Worm (Caenorhabditis elegans) whole organism, early embryonic: ENCODE data around the gene ufl-1.

ENCODE experiments used
- F13C5.2 ChIP-seq: sonication (generic microtip); optimal IDR thresholded peaks from 2 replicates; lab custom pipeline; 2017; ENCODE audit warnings: mild to moderate bottlenecking, missing genetic modification characterization, inconsistent platforms, missing compliant biosample characterization
- ama-1 ChIP-seq: fragments of 150-350 bp; optimal IDR thresholded peaks from 2 replicates; lab custom pipeline; 2014
- ets-7 ChIP-seq: sonication (generic microtip); optimal IDR thresholded peaks from 2 replicates; lab custom pipeline; 2016; ENCODE audit warnings: missing genotype, missing genetic modification characterization, missing compliant biosample characterization
- tbx-11 ChIP-seq: fragments of 200-800 bp; sonication (Bioruptor generic); IDR thresholded peaks from 2 replicates; pipeline ENCODE4 v1.3.6; 2022; ENCODE audit warnings: missing genetic modification characterization, missing compliant biosample characterization
- tra-4 ChIP-seq: sonication (generic microtip); optimal IDR thresholded peaks from 2 replicates; lab custom pipeline; 2017; ENCODE audit warnings: missing genetic modification characterization, missing compliant biosample characterization

DNA sequence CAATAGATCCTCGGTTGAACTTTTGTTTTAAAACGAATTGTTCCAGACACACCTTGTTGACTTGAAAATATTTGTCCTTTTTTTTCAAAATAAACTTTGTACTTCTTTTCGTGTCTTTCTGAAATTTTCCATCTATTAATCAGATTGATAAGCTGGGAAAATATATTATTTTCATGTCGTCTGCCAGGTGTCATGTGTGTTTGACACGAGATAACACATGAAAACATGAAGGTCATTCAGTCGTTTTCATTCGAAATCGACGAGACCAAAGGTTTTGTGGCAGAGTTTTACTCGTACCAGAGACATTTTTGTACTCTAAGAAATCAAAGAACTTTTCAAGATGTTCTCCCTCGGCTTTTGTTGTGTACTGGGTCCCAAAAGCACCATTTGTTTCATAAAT is 16.0 kb downstream of the ufl-1 start:
- TF ChIP-seq ama-1 (lab: Kevin White, UChicago): no peak
- no peak for TF ChIP-seq tra-4 (tag; lab: Kevin White, UChicago)
- TF ChIP-seq tbx-11 (GFP tag; lab: Robert Waterston, UW): no peak
- TF ChIP-seq F13C5.2 (tag; lab: Kevin White, UChicago): no peak
- no peak for TF ChIP-seq ets-7 (tag; lab: Kevin White, UChicago)
